Worm (Caenorhabditis elegans): ENCODE data around the gene T03F7.6.

- TF ChIP-seq jun-1 (tag; optimal IDR thresholded peaks at IDR 0.05) (no peak), egl-27 (tag; optimal IDR thresholded peaks at IDR 0.05) (no peak)
Measured at ce11 chrV:11282272-11282671, 12.2 kb upstream of the T03F7.6 start, which contains the start of gene gly-20.
